Fruit fly (Drosophila melanogaster): Measurements from ENCODE around the gene CG34238.

- no peak for TF ChIP-seq CG14655 (GFP tag; optimal IDR thresholded peaks at IDR 0.05)
- TF ChIP-seq CG17806 (tag; optimal IDR thresholded peaks at IDR 0.05): no peak
- TF ChIP-seq rn (GFP tag; IDR thresholded peaks at IDR 0.05): no peak
- TF ChIP-seq Pif1A (GFP tag; optimal IDR thresholded peaks at IDR 0.05): no peak
- no peak for TF ChIP-seq CG15710 (tag; optimal IDR thresholded peaks at IDR 0.05)
- TF ChIP-seq CG13204 (GFP tag; optimal IDR thresholded peaks at IDR 0.05): no peak
- no peak for TF ChIP-seq CG9948 (tag; optimal IDR thresholded peaks at IDR 0.05)
- TF ChIP-seq gl (tag; optimal IDR thresholded peaks at IDR 0.05): no peak
- no peak for TF ChIP-seq EcR (GFP tag; optimal IDR thresholded peaks at IDR 0.05)
- TF ChIP-seq CG4496 (GFP tag; IDR thresholded peaks at IDR 0.05): no peak
- no peak for TF ChIP-seq CG12605 (GFP tag; IDR thresholded peaks at IDR 0.05)
- TF ChIP-seq CG32121 (GFP tag; IDR thresholded peaks at IDR 0.05): no peak
- TF ChIP-seq CG34367 (tag; optimal IDR thresholded peaks at IDR 0.05): no peak
- TF ChIP-seq Ets98B (GFP tag; IDR thresholded peaks at IDR 0.05): no peak
Measured at dm6 chr3L:10626199-10626598, at the start of gene CG34238.
